Fruit fly (Drosophila melanogaster) whole organism, embryonic: Measurements from ENCODE around the gene yellow-f2.

ENCODE experiments used
- Aef1 ChIP-seq: fragments of 200-800 bp; sonication (Bioruptor generic); IDR thresholded peaks from 3 replicates; pipeline ENCODE4 v1.3.6; 2022; ENCODE audit warnings: missing biosample characterization, missing genetic modification characterization
- CG10147 ChIP-seq: fragments of 200-800 bp; sonication (Bioruptor generic); optimal IDR thresholded peaks from 2 replicates; lab custom pipeline; 2019; ENCODE audit warnings: missing biosample characterization, mild to moderate bottlenecking, missing genetic modification characterization, moderate library complexity
- CG10321 ChIP-seq: fragments of 200-800 bp; sonication (Bioruptor generic); IDR thresholded peaks from 2 replicates; pipeline ENCODE4 v1.3.6; 2022; ENCODE audit warnings: missing biosample characterization, missing genetic modification characterization
- CG12104 ChIP-seq: fragments of 200-800 bp; sonication (Bioruptor generic); optimal IDR thresholded peaks from 3 replicates; lab custom pipeline; 2016; ENCODE audit warnings: missing biosample characterization, missing genetic modification characterization
- CG12155 ChIP-seq: fragments of 200-800 bp; sonication (Bioruptor generic); optimal IDR thresholded peaks from 3 replicates; lab custom pipeline; 2016; ENCODE audit warnings: missing biosample characterization, missing genetic modification characterization
- CG13775 ChIP-seq: fragments of 200-800 bp; sonication (Bioruptor generic); optimal IDR thresholded peaks from 3 replicates; lab custom pipeline; 2017; ENCODE audit warnings: missing biosample characterization, mild to moderate bottlenecking, missing genetic modification characterization
- CG15073 ChIP-seq: fragments of 200-800 bp; sonication (Bioruptor generic); optimal IDR thresholded peaks from 2 replicates; lab custom pipeline; 2016; ENCODE audit warnings: missing biosample characterization, missing genetic modification characterization
- CG2129 ChIP-seq: fragments of 200-800 bp; sonication (Bioruptor generic); IDR thresholded peaks from 2 replicates; pipeline ENCODE4 v1.3.6; 2022; ENCODE audit warnings: missing biosample characterization, missing genetic modification characterization; ENCODE audit not compliant: partially characterized antibody
- CG3281 ChIP-seq: fragments of 200-800 bp; sonication (Bioruptor generic); optimal IDR thresholded peaks from 3 replicates; lab custom pipeline; 2017; ENCODE audit warnings: missing biosample characterization, mild to moderate bottlenecking, missing genetic modification characterization
- CG3407 ChIP-seq: fragments of 200-800 bp; sonication (Bioruptor generic); optimal IDR thresholded peaks from 2 replicates; lab custom pipeline; 2018; ENCODE audit warnings: missing biosample characterization, mild to moderate bottlenecking, missing genetic modification characterization
- CG34224 ChIP-seq: fragments of 200-800 bp; sonication (Bioruptor generic); IDR thresholded peaks from 3 replicates; pipeline ENCODE4 v1.3.6; 2022; ENCODE audit warnings: missing biosample characterization, missing genetic modification characterization; ENCODE audit not compliant: partially characterized antibody
- CG4282 ChIP-seq: fragments of 200-800 bp; sonication (Bioruptor generic); optimal IDR thresholded peaks from 2 replicates; lab custom pipeline; 2016; ENCODE audit warnings: missing biosample characterization, missing genetic modification characterization
- CG4404 ChIP-seq: fragments of 200-800 bp; sonication (Bioruptor generic); IDR thresholded peaks from 2 replicates; pipeline ENCODE4 v1.3.6; 2022; ENCODE audit warnings: missing biosample characterization, missing genetic modification characterization
- CG4854 ChIP-seq: fragments of 200-800 bp; sonication (Bioruptor generic); optimal IDR thresholded peaks from 2 replicates; lab custom pipeline; 2016; ENCODE audit warnings: missing biosample characterization, missing genetic modification characterization, inconsistent platforms
- CG7987 ChIP-seq: fragments of 200-800 bp; sonication (Bioruptor generic); optimal IDR thresholded peaks from 2 replicates; lab custom pipeline; 2018; ENCODE audit warnings: missing biosample characterization, mild to moderate bottlenecking, missing genetic modification characterization, moderate library complexity
- CG9215 ChIP-seq: fragments of 200-800 bp; sonication (Bioruptor generic); IDR thresholded peaks from 2 replicates; pipeline ENCODE4 v1.3.6; 2022; ENCODE audit warnings: missing biosample characterization, missing genetic modification characterization
- CG9817 ChIP-seq: fragments of 200-800 bp; sonication (Bioruptor generic); optimal IDR thresholded peaks from 2 replicates; lab custom pipeline; 2018; ENCODE audit warnings: missing biosample characterization, mild to moderate bottlenecking, missing genetic modification characterization, moderate library complexity
- Dad ChIP-seq: fragments of 200-800 bp; sonication (Bioruptor generic); optimal IDR thresholded peaks from 3 replicates; lab custom pipeline; 2016; ENCODE audit warnings: missing biosample characterization, missing genetic modification characterization
- Dfd ChIP-seq, 2 experiments: fragments of >200 bp; optimal IDR thresholded peaks; 2 replicates each; lab custom pipeline; 2017; ENCODE audit warnings: missing biosample characterization in 2 of 2, missing genetic modification characterization in 2 of 2
- Dp ChIP-seq: fragments of 200-800 bp; sonication (Bioruptor generic); optimal IDR thresholded peaks from 2 replicates; lab custom pipeline; 2018; ENCODE audit warnings: missing biosample characterization, mild to moderate bottlenecking, missing genetic modification characterization, moderate library complexity
- Drgx ChIP-seq: fragments of 200-800 bp; sonication (Bioruptor generic); IDR thresholded peaks from 2 replicates; pipeline ENCODE4 v1.3.6; 2022; ENCODE audit warnings: missing biosample characterization, missing genetic modification characterization
- HmgZ ChIP-seq: fragments of 200-800 bp; sonication (Bioruptor generic); optimal IDR thresholded peaks from 2 replicates; lab custom pipeline; 2018; ENCODE audit warnings: missing biosample characterization, mild to moderate bottlenecking, missing genetic modification characterization
- Hr3 ChIP-seq: fragments of 200-800 bp; sonication (Bioruptor generic); optimal IDR thresholded peaks from 3 replicates; lab custom pipeline; 2016; ENCODE audit warnings: missing biosample characterization, missing genetic modification characterization
- Hr51 ChIP-seq, 2 experiments: fragments of 200-800 bp; sonication (Bioruptor generic); optimal IDR thresholded peaks; 2 replicates in 1 of 2; 3 replicates in 1 of 2; lab custom pipeline; 2016 to 2018; ENCODE audit warnings: missing biosample characterization in 2 of 2, missing genetic modification characterization in 2 of 2, mild to moderate bottlenecking in 1 of 2, moderate library complexity in 1 of 2
- Nf-YC ChIP-seq: fragments of 200-800 bp; optimal IDR thresholded peaks from 3 replicates; lab custom pipeline; 2019; ENCODE audit warnings: missing biosample characterization, mild to moderate bottlenecking, missing genetic modification characterization, moderate library complexity
- Vsx1 ChIP-seq: fragments of 200-800 bp; sonication (Bioruptor generic); optimal IDR thresholded peaks from 2 replicates; lab custom pipeline; 2017; ENCODE audit warnings: missing biosample characterization, mild to moderate bottlenecking, missing genetic modification characterization, missing genetic modification reagents
- ab ChIP-seq: fragments of 200-800 bp; sonication (Bioruptor generic); optimal IDR thresholded peaks from 2 replicates; lab custom pipeline; 2016; ENCODE audit warnings: missing biosample characterization, missing genetic modification characterization
- caup ChIP-seq: fragments of 200-800 bp; sonication (Bioruptor generic); optimal IDR thresholded peaks from 3 replicates; lab custom pipeline; 2017; ENCODE audit warnings: missing biosample characterization, mild to moderate bottlenecking, missing genetic modification characterization, moderate library complexity; ENCODE audit not compliant: severe bottlenecking
- chn ChIP-seq: fragments of 200-800 bp; sonication (Bioruptor generic); optimal IDR thresholded peaks from 2 replicates; lab custom pipeline; 2016; ENCODE audit warnings: missing biosample characterization, missing genetic modification characterization
- croc ChIP-seq: fragments of 200-800 bp; sonication (Bioruptor generic); conservative IDR thresholded peaks from 3 replicates; pipeline ENCODE4 v1.3.6; 2022; ENCODE audit warnings: missing biosample characterization, missing genetic modification characterization
- disco-r ChIP-seq: fragments of 200-800 bp; sonication (Bioruptor generic); optimal IDR thresholded peaks from 2 replicates; lab custom pipeline; 2016; ENCODE audit warnings: missing biosample characterization, missing genetic modification characterization
- dm ChIP-seq: fragments of 200-800 bp; sonication (Bioruptor generic); optimal IDR thresholded peaks from 3 replicates; lab custom pipeline; 2016; ENCODE audit warnings: missing biosample characterization, missing genetic modification characterization
- eve ChIP-seq, 2 experiments: fragments of >200 bp; optimal IDR thresholded peaks; 2 replicates each; lab custom pipeline; 2017; ENCODE audit warnings: missing biosample characterization in 2 of 2, missing genetic modification characterization in 2 of 2
- fd64A ChIP-seq: fragments of 200-800 bp; sonication (Bioruptor generic); optimal IDR thresholded peaks from 3 replicates; lab custom pipeline; 2018; ENCODE audit warnings: missing biosample characterization, mild to moderate bottlenecking, missing genetic modification characterization
- gsb ChIP-seq: fragments of 200-800 bp; sonication (Bioruptor generic); IDR thresholded peaks from 2 replicates; pipeline ENCODE4 v1.3.6; 2022; ENCODE audit warnings: missing biosample characterization, missing genetic modification characterization
- jigr1 ChIP-seq: fragments of 200-800 bp; sonication (Bioruptor generic); IDR thresholded peaks from 3 replicates; pipeline ENCODE4 v1.3.6; 2022; ENCODE audit warnings: missing biosample characterization, missing genetic modification characterization
- klu ChIP-seq: fragments of 200-800 bp; sonication (Bioruptor generic); IDR thresholded peaks from 2 replicates; pipeline ENCODE4 v1.3.6; 2022; ENCODE audit warnings: missing biosample characterization, missing genetic modification characterization
- luna ChIP-seq: fragments of 200-800 bp; sonication (Bioruptor generic); optimal IDR thresholded peaks from 2 replicates; lab custom pipeline; 2016; ENCODE audit warnings: missing biosample characterization, missing genetic modification characterization
- mld ChIP-seq: fragments of 200-800 bp; sonication (Bioruptor generic); IDR thresholded peaks from 3 replicates; pipeline ENCODE4 v1.3.6; 2022; ENCODE audit warnings: missing biosample characterization, missing genetic modification characterization; ENCODE audit not compliant: partially characterized antibody
- nmo ChIP-seq: fragments of 200-800 bp; sonication (Bioruptor generic); optimal IDR thresholded peaks from 2 replicates; lab custom pipeline; 2018; ENCODE audit warnings: missing biosample characterization, mild to moderate bottlenecking, missing genetic modification characterization, moderate library complexity
- oc ChIP-seq: fragments of 200-800 bp; sonication (Bioruptor generic); optimal IDR thresholded peaks from 2 replicates; lab custom pipeline; 2018; ENCODE audit warnings: missing biosample characterization, mild to moderate bottlenecking, missing genetic modification characterization, moderate library complexity
- pita ChIP-seq: fragments of 200-800 bp; sonication (Bioruptor generic); optimal IDR thresholded peaks from 2 replicates; lab custom pipeline; 2017; ENCODE audit warnings: missing biosample characterization, mild to moderate bottlenecking, missing genetic modification characterization
- pros ChIP-seq: fragments of 200-800 bp; sonication (Bioruptor generic); optimal IDR thresholded peaks from 3 replicates; lab custom pipeline; 2019; ENCODE audit warnings: missing biosample characterization, mild to moderate bottlenecking, missing genetic modification characterization, moderate library complexity
- sd ChIP-seq: fragments of 200-800 bp; sonication (Bioruptor generic); optimal IDR thresholded peaks from 3 replicates; lab custom pipeline; 2018; ENCODE audit warnings: missing biosample characterization, mild to moderate bottlenecking, missing genetic modification characterization, moderate library complexity
- sna ChIP-seq: fragments of 200-800 bp; sonication (Bioruptor generic); IDR thresholded peaks from 2 replicates; pipeline ENCODE4 v1.3.6; 2022; ENCODE audit warnings: missing biosample characterization, missing genetic modification characterization; ENCODE audit not compliant: partially characterized antibody
- so ChIP-seq: fragments of 200-800 bp; sonication (Bioruptor generic); IDR thresholded peaks from 3 replicates; pipeline ENCODE4 v1.3.6; 2022; ENCODE audit warnings: missing biosample characterization, missing genetic modification characterization
- sqz ChIP-seq: fragments of 200-800 bp; sonication (Bioruptor generic); optimal IDR thresholded peaks from 3 replicates; lab custom pipeline; 2018; ENCODE audit warnings: missing biosample characterization, mild to moderate bottlenecking, missing genetic modification characterization
- sr ChIP-seq: fragments of 200-800 bp; sonication (Bioruptor generic); IDR thresholded peaks from 3 replicates; pipeline ENCODE4 v1.3.6; 2022; ENCODE audit warnings: missing biosample characterization, missing genetic modification characterization
- tll ChIP-seq, 2 experiments: fragments of 200-800 bp in 1 of 2; fragments of >200 bp in 1 of 2; sonication (Bioruptor generic) in 1 of 2; optimal IDR thresholded peaks; 2 replicates each; lab custom pipeline; 2017 to 2019; ENCODE audit warnings: missing biosample characterization in 2 of 2, missing genetic modification characterization in 2 of 2, mild to moderate bottlenecking in 1 of 2, moderate library complexity in 1 of 2
- vvl ChIP-seq: fragments of 200-800 bp; sonication (Bioruptor generic); IDR thresholded peaks from 2 replicates; pipeline ENCODE4 v1.3.6; 2022; ENCODE audit warnings: missing biosample characterization, missing genetic modification characterization

Gene yellow-f2

DNA sequence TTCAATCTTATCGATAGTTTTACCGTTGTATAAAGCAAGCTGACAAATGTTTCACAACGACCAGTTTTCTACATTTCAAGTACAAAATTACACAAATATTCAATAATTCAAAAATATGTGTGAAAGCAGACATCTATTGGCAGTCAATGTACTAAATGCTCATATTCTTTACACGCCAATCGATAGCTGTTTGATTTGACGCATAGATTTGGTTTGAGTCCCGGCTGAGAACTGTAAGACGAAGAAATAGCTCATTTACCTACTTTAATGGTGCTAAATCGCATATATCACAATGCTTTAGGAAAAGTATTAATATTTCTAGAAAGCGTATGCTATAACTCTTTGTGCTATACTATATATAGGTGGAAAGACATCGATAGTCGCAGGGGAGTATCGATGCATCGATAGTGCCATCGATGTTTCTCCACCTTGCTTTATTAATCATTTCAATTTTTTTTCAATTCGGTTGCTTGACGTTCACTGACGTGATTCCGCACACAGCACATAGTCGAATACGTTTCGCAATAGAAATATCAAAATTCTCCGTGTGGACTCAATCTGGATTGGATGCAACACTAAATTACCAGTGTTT, 14.2 kb downstream of the yellow-f2 start, which contains the start of gene Paip2:
Gene Paip2, plus strand, starts transcription at position 165 of the 592 bp plus-strand sequence.
- TF ChIP-seq Hr51 (GFP tag; optimal IDR thresholded peaks at IDR 0.05; lab: Kevin White, UChicago) = peak in 1 of 2 experiments; percentile 1
- no peak for TF ChIP-seq CG10321 (GFP tag; lab: Robert Waterston, UW)
- TF ChIP-seq CG2129 (GFP tag; lab: Robert Waterston, UW) = peak; percentile 97
- TF ChIP-seq CG9215 (GFP tag; lab: Robert Waterston, UW) = no peak
- TF ChIP-seq Vsx1 (GFP tag; lab: Kevin White, UChicago) = no peak
- no peak for TF ChIP-seq oc (tag; lab: Kevin White, UChicago)
- peak; percentile 9 for TF ChIP-seq CG12155
- TF ChIP-seq CG9817 (tag; lab: Kevin White, UChicago) = no peak
- peak; percentile 8 for TF ChIP-seq Hr3 (GFP tag; lab: Kevin White, UChicago)
- peak; percentile 71 for TF ChIP-seq nmo (GFP tag; lab: Kevin White, UChicago)
- no peak for TF ChIP-seq chn
- TF ChIP-seq fd64A (GFP tag; lab: Kevin White, UChicago) = no peak
- no peak for TF ChIP-seq disco-r (GFP tag; lab: Kevin White, UChicago)
- TF ChIP-seq sqz = peak; percentile 81
- TF ChIP-seq CG4404 (GFP tag; lab: Robert Waterston, UW) = no peak
- peak; percentile 99 for TF ChIP-seq sna (GFP tag; lab: Robert Waterston, UW)
- TF ChIP-seq luna (GFP tag; lab: Kevin White, UChicago) = no peak
- no peak for TF ChIP-seq gsb (GFP tag; lab: Robert Waterston, UW)
- no peak for TF ChIP-seq CG13775
- no peak for TF ChIP-seq eve (GFP tag; optimal IDR thresholded peaks at IDR 0.05; lab: Kevin White, UChicago)
- TF ChIP-seq Dfd (GFP tag; optimal IDR thresholded peaks at IDR 0.05; lab: Kevin White, UChicago) = no peak
- peak; percentile 2 to 56 for TF ChIP-seq tll (GFP tag; optimal IDR thresholded peaks at IDR 0.05; lab: Kevin White, UChicago)
- TF ChIP-seq dm = peak; percentile 39
- no peak for TF ChIP-seq Drgx (GFP tag; lab: Robert Waterston, UW)
- TF ChIP-seq CG15073 (GFP tag; lab: Kevin White, UChicago) = no peak
- peak; percentile 93 for TF ChIP-seq mld (GFP tag; lab: Robert Waterston, UW)
- no peak for TF ChIP-seq Aef1 (GFP tag; lab: Robert Waterston, UW)
- peak; percentile 98 for TF ChIP-seq CG34224 (GFP tag; lab: Robert Waterston, UW)
- 0 out of 2 replicates have a peak, but pooled peaks have one; percentile 6 for TF ChIP-seq vvl (GFP tag; lab: Robert Waterston, UW)
- no peak for TF ChIP-seq CG3407 (GFP tag; lab: Kevin White, UChicago)
- TF ChIP-seq jigr1 = no peak
- TF ChIP-seq sr (GFP tag; lab: Robert Waterston, UW) = no peak
- no peak for TF ChIP-seq ab (GFP tag; lab: Kevin White, UChicago)
- peak; percentile 71 for TF ChIP-seq sd
- TF ChIP-seq Dad (GFP tag; lab: Kevin White, UChicago) = peak; percentile 35
- TF ChIP-seq caup (GFP tag; lab: Kevin White, UChicago) = no peak
- peak; percentile 32 for TF ChIP-seq Nf-YC (tag; lab: Kevin White, UChicago)
- TF ChIP-seq so (GFP tag; lab: Robert Waterston, UW) = no peak
- no peak for TF ChIP-seq CG4854 (GFP tag; lab: Kevin White, UChicago)
- no peak for TF ChIP-seq pros
- TF ChIP-seq klu (GFP tag; lab: Robert Waterston, UW) = no peak
- TF ChIP-seq pita = peak; percentile 89
- peak; percentile 91 for TF ChIP-seq Dp (GFP tag; lab: Kevin White, UChicago)
- no peak for TF ChIP-seq croc (GFP tag; lab: Robert Waterston, UW)
- no peak for TF ChIP-seq CG4282 (GFP tag; lab: Kevin White, UChicago)
- peak; percentile 43 for TF ChIP-seq HmgZ (tag; lab: Kevin White, UChicago)
- TF ChIP-seq CG12104 (GFP tag; lab: Kevin White, UChicago) = peak; percentile 34
- peak; percentile 40 for TF ChIP-seq CG10147 (GFP tag; lab: Kevin White, UChicago)
- TF ChIP-seq CG7987 = no peak
- TF ChIP-seq CG3281 = no peak
